Fruit fly (Drosophila melanogaster) whole organism, prepupa: ENCODE results near the gene CG3544.

ENCODE experiments used
- Blimp-1 ChIP-seq: fragments of 200-800 bp; sonication (Bioruptor generic); optimal IDR thresholded peaks from 3 replicates; lab custom pipeline; 2017; ENCODE audit warnings: missing biosample characterization, missing genetic modification characterization, mild to moderate bottlenecking, moderate library complexity, missing genetic modification reagents
- CG10631 ChIP-seq: fragments of 200-800 bp; sonication (Bioruptor generic); optimal IDR thresholded peaks from 2 replicates; lab custom pipeline; 2016; ENCODE audit warnings: missing biosample characterization, missing genetic modification characterization
- CG10669 ChIP-seq: fragments of 200-800 bp; sonication (Bioruptor generic); optimal IDR thresholded peaks from 3 replicates; lab custom pipeline; 2018; ENCODE audit warnings: missing biosample characterization, mild to moderate bottlenecking, missing genetic modification characterization, moderate library complexity
- CG11294 ChIP-seq: fragments of 200-800 bp; sonication (Bioruptor generic); IDR thresholded peaks from 2 replicates; pipeline ENCODE4 v1.3.6; 2022; ENCODE audit warnings: missing biosample characterization, missing genetic modification characterization
- CG11762 ChIP-seq: fragments of 200-800 bp; sonication (Bioruptor generic); optimal IDR thresholded peaks from 3 replicates; lab custom pipeline; 2016; ENCODE audit warnings: missing biosample characterization, missing genetic modification characterization; ENCODE audit not compliant: insufficient read depth
- CG15336 ChIP-seq: fragments of 200-800 bp; sonication (Bioruptor generic); IDR thresholded peaks from 2 replicates; pipeline ENCODE4 v1.3.6; 2022; ENCODE audit warnings: missing biosample characterization, missing genetic modification characterization
- CG1621 ChIP-seq: fragments of 200-800 bp; sonication (Bioruptor generic); optimal IDR thresholded peaks from 3 replicates; lab custom pipeline; 2018; ENCODE audit warnings: missing biosample characterization, mild to moderate bottlenecking, missing genetic modification characterization
- CG16779 ChIP-seq: fragments of 200-800 bp; sonication (Bioruptor generic); optimal IDR thresholded peaks from 3 replicates; lab custom pipeline; 2017; ENCODE audit warnings: missing biosample characterization, mild to moderate bottlenecking, missing genetic modification characterization
- CG32006 ChIP-seq: fragments of 200-800 bp; sonication (Bioruptor generic); optimal IDR thresholded peaks from 3 replicates; lab custom pipeline; 2017; ENCODE audit warnings: missing biosample characterization, mild to moderate bottlenecking, missing genetic modification characterization
- CG34406 ChIP-seq: fragments of 200-800 bp; sonication (Bioruptor generic); optimal IDR thresholded peaks from 3 replicates; lab custom pipeline; 2016; ENCODE audit warnings: missing biosample characterization, missing genetic modification characterization
- CG3919 ChIP-seq: fragments of 200-800 bp; sonication (Bioruptor generic); optimal IDR thresholded peaks from 3 replicates; lab custom pipeline; 2016; ENCODE audit warnings: missing biosample characterization, missing genetic modification characterization
- CG4318 ChIP-seq: fragments of 200-800 bp; sonication (Bioruptor generic); optimal IDR thresholded peaks from 3 replicates; lab custom pipeline; 2017; ENCODE audit warnings: missing biosample characterization, mild to moderate bottlenecking, missing genetic modification characterization
- CG6163 ChIP-seq: fragments of 200-800 bp; sonication (Bioruptor generic); IDR thresholded peaks from 3 replicates; pipeline ENCODE4 v1.3.6; 2022; ENCODE audit warnings: missing biosample characterization, missing genetic modification characterization
- CG6276 ChIP-seq: fragments of 200-800 bp; sonication (Bioruptor generic); optimal IDR thresholded peaks from 2 replicates; lab custom pipeline; 2017; ENCODE audit warnings: missing biosample characterization, mild to moderate bottlenecking, missing genetic modification characterization
- CG6792 ChIP-seq: fragments of 200-800 bp; sonication (Bioruptor generic); optimal IDR thresholded peaks from 3 replicates; lab custom pipeline; 2016; ENCODE audit warnings: missing biosample characterization, missing genetic modification characterization
- CG6808 ChIP-seq: fragments of 200-800 bp; sonication (Bioruptor generic); optimal IDR thresholded peaks from 3 replicates; lab custom pipeline; 2017; ENCODE audit warnings: missing biosample characterization, missing genetic modification characterization, mild to moderate bottlenecking, moderate library complexity, missing genetic modification reagents
- CG7368 ChIP-seq: fragments of 200-800 bp; sonication (Bioruptor generic); optimal IDR thresholded peaks from 3 replicates; lab custom pipeline; 2016; ENCODE audit warnings: missing biosample characterization, missing genetic modification characterization
- CG8119 ChIP-seq: fragments of 200-800 bp; sonication (Bioruptor generic); IDR thresholded peaks from 3 replicates; pipeline ENCODE4 v1.3.6; 2022; ENCODE audit warnings: missing biosample characterization, missing genetic modification characterization
- CG8319 ChIP-seq: fragments of 200-800 bp; sonication (Bioruptor generic); optimal IDR thresholded peaks from 3 replicates; lab custom pipeline; 2016; ENCODE audit warnings: missing biosample characterization, missing genetic modification characterization
- CG8632 ChIP-seq: fragments of 200-800 bp; sonication (Bioruptor generic); optimal IDR thresholded peaks from 3 replicates; lab custom pipeline; 2016; ENCODE audit warnings: missing biosample characterization, missing genetic modification characterization
- CG9139 ChIP-seq: fragments of 200-800 bp; sonication (Bioruptor generic); optimal IDR thresholded peaks from 3 replicates; lab custom pipeline; 2017; ENCODE audit warnings: missing biosample characterization, mild to moderate bottlenecking, missing genetic modification characterization
- Gug ChIP-seq: fragments of 200-800 bp; sonication (Bioruptor generic); IDR thresholded peaks from 2 replicates; pipeline ENCODE4 v1.3.6; 2022; ENCODE audit warnings: missing biosample characterization, missing genetic modification characterization
- Hr38 ChIP-seq: sonication (Bioruptor generic); optimal IDR thresholded peaks from 2 replicates; lab custom pipeline; 2016; ENCODE audit warnings: missing biosample characterization, missing genetic modification characterization
- Lpt ChIP-seq: fragments of 200-800 bp; sonication (Bioruptor generic); optimal IDR thresholded peaks from 3 replicates; lab custom pipeline; 2016; ENCODE audit warnings: missing biosample characterization, missing genetic modification characterization
- Met ChIP-seq: fragments of 200-800 bp; sonication (Bioruptor generic); optimal IDR thresholded peaks from 3 replicates; lab custom pipeline; 2016; ENCODE audit warnings: missing biosample characterization, missing genetic modification characterization
- OdsH ChIP-seq: fragments of 200-800 bp; sonication (Bioruptor generic); optimal IDR thresholded peaks from 3 replicates; lab custom pipeline; 2016; ENCODE audit warnings: missing biosample characterization, missing genetic modification characterization
- Smox ChIP-seq: fragments of 200-800 bp; sonication (Bioruptor generic); optimal IDR thresholded peaks from 3 replicates; lab custom pipeline; 2016; ENCODE audit warnings: missing biosample characterization, missing genetic modification characterization
- Sox102F ChIP-seq: fragments of 200-800 bp; sonication (Bioruptor generic); optimal IDR thresholded peaks from 2 replicates; lab custom pipeline; 2016; ENCODE audit warnings: missing biosample characterization, mild to moderate bottlenecking, missing genetic modification characterization
- Sox14 ChIP-seq: fragments of 200-800 bp; sonication (Bioruptor generic); optimal IDR thresholded peaks from 3 replicates; lab custom pipeline; 2016; ENCODE audit warnings: missing biosample characterization, missing genetic modification characterization
- Sox15 ChIP-seq: fragments of 200-800 bp; sonication (Bioruptor generic); optimal IDR thresholded peaks from 3 replicates; lab custom pipeline; 2016; ENCODE audit warnings: missing biosample characterization, missing genetic modification characterization
- achi ChIP-seq: fragments of 200-800 bp; sonication (Bioruptor generic); optimal IDR thresholded peaks from 3 replicates; lab custom pipeline; 2016; ENCODE audit warnings: missing biosample characterization, missing genetic modification characterization
- acj6 ChIP-seq: fragments of 200-800 bp; sonication (Bioruptor generic); optimal IDR thresholded peaks from 3 replicates; lab custom pipeline; 2016; ENCODE audit warnings: missing biosample characterization, missing genetic modification characterization
- dac ChIP-seq: fragments of 200-800 bp; sonication (Bioruptor generic); optimal IDR thresholded peaks from 2 replicates; lab custom pipeline; 2017; ENCODE audit warnings: missing biosample characterization, mild to moderate bottlenecking, missing genetic modification characterization
- dsx ChIP-seq: fragments of 200-800 bp; optimal IDR thresholded peaks from 3 replicates; lab custom pipeline; 2019; ENCODE audit warnings: missing biosample characterization, mild to moderate bottlenecking, missing genetic modification characterization, moderate library complexity; ENCODE audit not compliant: poor library complexity, severe bottlenecking
- eg ChIP-seq: fragments of 200-800 bp; sonication (Bioruptor generic); IDR thresholded peaks from 3 replicates; pipeline ENCODE4 v1.3.6; 2022; ENCODE audit warnings: missing biosample characterization, missing genetic modification characterization
- esn ChIP-seq: fragments of 200-800 bp; sonication (Bioruptor generic); optimal IDR thresholded peaks from 2 replicates; lab custom pipeline; 2016; ENCODE audit warnings: missing biosample characterization, mild to moderate bottlenecking, missing genetic modification characterization, moderate library complexity
- fd85E ChIP-seq: fragments of 200-800 bp; sonication (Bioruptor generic); optimal IDR thresholded peaks from 3 replicates; lab custom pipeline; 2016; ENCODE audit warnings: missing biosample characterization, missing genetic modification characterization
- pdm3 ChIP-seq: fragments of 200-800 bp; sonication (Bioruptor generic); optimal IDR thresholded peaks from 3 replicates; lab custom pipeline; 2016; ENCODE audit warnings: missing biosample characterization, missing genetic modification characterization
- spab ChIP-seq: fragments of 200-800 bp; sonication (Bioruptor generic); optimal IDR thresholded peaks from 2 replicates; lab custom pipeline; 2017; ENCODE audit warnings: missing biosample characterization, mild to moderate bottlenecking, missing genetic modification characterization, missing genetic modification reagents
- svp ChIP-seq: fragments of 200-800 bp; sonication (Bioruptor generic); peaks from one replicate; lab custom pipeline; 2016; ENCODE audit warnings: missing biosample characterization, missing genetic modification characterization
- vri ChIP-seq: fragments of 200-800 bp; sonication (Bioruptor generic); optimal IDR thresholded peaks from 3 replicates; lab custom pipeline; 2016; ENCODE audit warnings: missing biosample characterization, mild to moderate bottlenecking, missing genetic modification characterization

Gene CG3544

dm6 chr2L:825768-826263, 41.7 kb downstream of the CG3544 start, which contains the start of the genes CG3862 and dock (continued):
- no peak for TF ChIP-seq CG8319
- TF ChIP-seq acj6 (GFP tag; lab: Kevin White, UChicago): no peak
- peak; percentile 55 for TF ChIP-seq CG6808 (GFP tag; lab: Kevin White, UChicago)
- TF ChIP-seq CG1621 (tag; lab: Kevin White, UChicago): peak; percentile 26
- no peak for TF ChIP-seq dac (GFP tag; lab: Kevin White, UChicago)
- peak; percentile 70 for TF ChIP-seq vri (GFP tag; lab: Kevin White, UChicago)
- no peak for TF ChIP-seq OdsH (GFP tag; lab: Kevin White, UChicago)
- TF ChIP-seq CG32006 (GFP tag; lab: Kevin White, UChicago): peak; percentile 21
- peak; percentile 12 for TF ChIP-seq Lpt (GFP tag; lab: Kevin White, UChicago)
- peak; percentile 54 for TF ChIP-seq esn (GFP tag; lab: Kevin White, UChicago)
- TF ChIP-seq CG10631 (GFP tag; lab: Kevin White, UChicago): no peak
- peak; percentile 20 for TF ChIP-seq pdm3 (GFP tag; lab: Kevin White, UChicago)
- peak; percentile 32 for TF ChIP-seq CG16779
- TF ChIP-seq dsx (GFP tag; lab: Kevin White, UChicago): peak; percentile 13
- peak; percentile 21; the same call in 1 of the 2 replicates for TF ChIP-seq CG15336 (GFP tag; lab: Robert Waterston, UW)
- no peak for TF ChIP-seq Blimp-1 (GFP tag; lab: Kevin White, UChicago)
- no peak for TF ChIP-seq Smox (GFP tag; lab: Kevin White, UChicago)
- TF ChIP-seq CG10669: peak; percentile 9
- no peak for TF ChIP-seq Hr38
- TF ChIP-seq svp (GFP tag; lab: Kevin White, UChicago): peak; percentile 60
- TF ChIP-seq spab (GFP tag; lab: Kevin White, UChicago): no peak
- no peak for TF ChIP-seq Gug (GFP tag; lab: Robert Waterston, UW)
- TF ChIP-seq Sox14 (GFP tag; lab: Kevin White, UChicago): peak; percentile 60
- no peak for TF ChIP-seq fd85E (GFP tag; lab: Kevin White, UChicago)
- TF ChIP-seq Sox102F: no peak
- no peak for TF ChIP-seq CG6276 (GFP tag; lab: Kevin White, UChicago)
- no peak for TF ChIP-seq CG11762 (GFP tag; lab: Kevin White, UChicago)
- peak; percentile 59; the same call in 1 of the 3 replicates for TF ChIP-seq CG6163
- peak; percentile 32 for TF ChIP-seq CG3919 (GFP tag; lab: Kevin White, UChicago)
- TF ChIP-seq CG9139 (GFP tag; lab: Kevin White, UChicago): no peak
- TF ChIP-seq Sox15: no peak
- TF ChIP-seq CG7368 (GFP tag; lab: Kevin White, UChicago): no peak
- TF ChIP-seq CG8632 (GFP tag; lab: Kevin White, UChicago): no peak
- TF ChIP-seq CG11294 (GFP tag; lab: Robert Waterston, UW): no peak
- no peak for TF ChIP-seq CG34406
- TF ChIP-seq CG8119: peak; percentile 30; the same call in 1 of the 3 replicates
- TF ChIP-seq achi (GFP tag; lab: Kevin White, UChicago): peak; percentile 13
- peak; percentile 6 for TF ChIP-seq CG6792 (GFP tag; lab: Kevin White, UChicago)
- no peak for TF ChIP-seq CG4318 (GFP tag; lab: Kevin White, UChicago)
- TF ChIP-seq, all 60 proteins: peak for 29

- no peak for TF ChIP-seq Hr38
- no peak for TF ChIP-seq eg (GFP tag; lab: Robert Waterston, UW)
- no peak for TF ChIP-seq Met (GFP tag; lab: Kevin White, UChicago)
- TF ChIP-seq CG6792 (GFP tag; lab: Kevin White, UChicago): no peak
- TF ChIP-seq achi (GFP tag; lab: Kevin White, UChicago): no peak
- TF ChIP-seq CG3919 (GFP tag; lab: Kevin White, UChicago): no peak
- no peak for TF ChIP-seq CG8119
- no peak for TF ChIP-seq CG10669
- TF ChIP-seq CG7368 (GFP tag; lab: Kevin White, UChicago): no peak
- no peak for TF ChIP-seq Smox (GFP tag; lab: Kevin White, UChicago)
- TF ChIP-seq Sox15: no peak
- no peak for TF ChIP-seq CG6163
Observed at dm6 chr2L:826388-826787, 42.3 kb downstream of the CG3544 start.
